Fruit fly (Drosophila melanogaster) Kc167 (cell line): ENCODE results near the gene Tsp5D.

ENCODE experiments used
- Sin3A ChIP-seq: fragments of >200 bp; optimal IDR thresholded peaks from 2 replicates; lab custom pipeline; 2018; ENCODE audit warnings: missing external identifiers
- insv ChIP-seq: fragments of >200 bp; optimal IDR thresholded peaks from 3 replicates; lab custom pipeline; 2018; ENCODE audit warnings: missing external identifiers
- psq ChIP-seq: fragments of >200 bp; optimal IDR thresholded peaks from 2 replicates; lab custom pipeline; 2017; ENCODE audit warnings: missing external identifiers
- ttk ChIP-seq: sonication (Bioruptor generic); optimal IDR thresholded peaks from 2 replicates; lab custom pipeline; 2017; ENCODE audit warnings: missing external identifiers

DNA sequence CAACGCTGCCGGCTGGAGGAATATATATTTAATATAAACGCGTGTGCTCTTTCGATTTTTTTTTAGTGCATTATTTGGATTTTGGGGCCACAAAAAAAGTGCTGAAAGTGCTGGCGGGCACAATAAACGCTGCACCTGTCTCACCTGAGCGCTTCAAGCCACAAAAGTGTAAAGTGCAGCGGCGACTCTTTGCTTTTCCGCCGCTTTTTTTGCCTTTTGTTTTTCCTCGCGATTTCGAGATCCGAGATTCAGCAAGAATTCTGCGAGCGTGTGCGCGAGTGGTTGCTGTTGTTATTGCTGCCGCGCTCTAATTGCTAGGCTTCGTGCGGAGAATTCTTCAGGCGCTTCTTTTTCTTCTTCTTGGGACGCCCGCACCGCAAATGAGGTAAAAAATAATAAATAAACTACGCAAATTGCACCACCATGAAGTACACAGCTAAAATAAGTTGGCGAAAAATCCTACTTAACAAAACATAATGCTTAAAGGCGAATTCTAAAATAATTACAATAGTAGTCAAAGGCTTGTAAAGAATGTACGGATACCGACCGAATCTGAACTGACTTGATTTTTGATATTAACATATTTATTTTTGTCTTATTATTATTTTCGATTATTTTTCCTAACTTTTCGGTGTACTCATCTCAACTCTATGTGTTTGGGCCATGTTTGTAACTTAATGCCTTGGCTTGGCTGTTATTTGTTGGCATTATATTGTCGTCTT is 23.6 kb downstream of the Tsp5D start:
- TF ChIP-seq ttk (no peak), psq (no peak), insv (lab: Kevin White, UChicago) (no peak), Sin3A (lab: Kevin White, UChicago) (no peak)
